Fruit fly (Drosophila melanogaster): Measurements from ENCODE around the gene CG17625.
A peak's percentile ranks its signal among the peaks of the same experiment; 100 is the strongest.

The CG17625 gene

DNA sequence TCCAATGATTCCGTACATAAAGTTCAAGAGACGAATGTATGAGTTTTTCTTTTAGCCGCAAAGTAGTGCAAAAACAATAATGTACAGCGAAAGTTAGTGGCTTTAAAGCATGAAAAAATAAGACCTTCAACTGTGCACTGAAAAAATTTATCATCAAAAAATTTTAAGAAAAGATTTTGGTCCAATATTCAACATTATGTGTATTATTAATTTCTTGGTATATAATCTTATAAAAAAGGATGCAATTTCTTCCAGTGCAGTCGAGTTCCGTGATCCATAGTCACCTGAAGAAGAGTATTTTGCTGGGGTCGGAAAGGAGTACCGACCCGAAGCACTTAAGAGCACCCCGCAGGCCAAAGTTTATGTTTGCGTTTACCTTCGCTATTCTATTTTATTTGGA, 18.0 kb upstream of the CG17625 start (continued):
- TF ChIP-seq CG11762 (GFP tag; optimal IDR thresholded peaks at IDR 0.05; ENCODE audit: insufficient read depth) (no peak), CG16779 (tag; optimal IDR thresholded peaks at IDR 0.05) (no peak), cyc (GFP tag; optimal IDR thresholded peaks at IDR 0.05) (no peak), fd85E (GFP tag; optimal IDR thresholded peaks at IDR 0.05) (no peak), CG3032 (tag; optimal IDR thresholded peaks at IDR 0.05) (no peak), CG8119 (GFP tag; IDR thresholded peaks at IDR 0.05) (peak; percentile 76), Blimp-1 (GFP tag; optimal IDR thresholded peaks at IDR 0.05) (no peak), CG15336 (GFP tag; IDR thresholded peaks at IDR 0.05) (peak; percentile 80), Hr4 (GFP tag; optimal IDR thresholded peaks at IDR 0.05) (peak; percentile 70), net (GFP tag; optimal IDR thresholded peaks at IDR 0.05) (peak; percentile 48), Sox14 (GFP tag; optimal IDR thresholded peaks at IDR 0.05) (peak; percentile 18), Sox15 (GFP tag; optimal IDR thresholded peaks at IDR 0.05) (peak; percentile 10), ss (GFP tag; optimal IDR thresholded peaks at IDR 0.05) (no peak), CG6792 (GFP tag; optimal IDR thresholded peaks at IDR 0.05) (no peak), fd59A (GFP tag; optimal IDR thresholded peaks at IDR 0.05) (no peak), vri (GFP tag; optimal IDR thresholded peaks at IDR 0.05) (no peak), esn (GFP tag; optimal IDR thresholded peaks at IDR 0.05) (peak; percentile 29), svp (GFP tag) (peak; percentile 69), Eip78C (GFP tag) (peak; percentile 92), CG4318 (GFP tag; optimal IDR thresholded peaks at IDR 0.05) (peak; percentile 48), OdsH (GFP tag; optimal IDR thresholded peaks at IDR 0.05) (peak; percentile 60), Sox102F (GFP tag; optimal IDR thresholded peaks at IDR 0.05) (peak; percentile 0), CG10669 (GFP tag; optimal IDR thresholded peaks at IDR 0.05) (no peak), dsx (GFP tag; optimal IDR thresholded peaks at IDR 0.05; ENCODE audit: poor library complexity, severe bottlenecking) (no peak), Hr38 (GFP tag; optimal IDR thresholded peaks at IDR 0.05) (no peak), Gug (GFP tag; IDR thresholded peaks at IDR 0.05) (0 out of 2 replicates have a peak, but pooled peaks have one; percentile 27), Ets21C (GFP tag; optimal IDR thresholded peaks at IDR 0.05) (no peak), lz (GFP tag; optimal IDR thresholded peaks at IDR 0.05) (no peak), acj6 (GFP tag; optimal IDR thresholded peaks at IDR 0.05) (peak; percentile 50), CG1621 (tag; optimal IDR thresholded peaks at IDR 0.05) (no peak), eg (GFP tag; IDR thresholded peaks at IDR 0.05) (peak; percentile 57), Lpt (GFP tag; optimal IDR thresholded peaks at IDR 0.05) (no peak), CG9139 (GFP tag; optimal IDR thresholded peaks at IDR 0.05) (no peak), Hr39 (GFP tag; optimal IDR thresholded peaks at IDR 0.05) (peak; percentile 26)

- TF ChIP-seq CG6276 (GFP tag; optimal IDR thresholded peaks at IDR 0.05): no peak
- TF ChIP-seq spab (GFP tag; optimal IDR thresholded peaks at IDR 0.05): no peak
- TF ChIP-seq svp (GFP tag): no peak
- TF ChIP-seq fkh (GFP tag; optimal IDR thresholded peaks at IDR 0.05): peak; percentile 81
Measured at dm6 chr3R:22669121-22669520, 17.5 kb upstream of the CG17625 start.

dm6 chr3R:22669789-22670426, 16.7 kb upstream of the CG17625 start:
- TF ChIP-seq dac (GFP tag; optimal IDR thresholded peaks at IDR 0.05) (no peak), CG11902 (GFP tag; optimal IDR thresholded peaks at IDR 0.05) (no peak), CG8632 (GFP tag; optimal IDR thresholded peaks at IDR 0.05) (no peak), CG8319 (GFP tag; optimal IDR thresholded peaks at IDR 0.05) (no peak)
